Fruit fly (Drosophila melanogaster) whole organism, embryonic: ENCODE measurements around the gene CG17230.

Experiments used
- Adf1 ChIP-seq: fragments of 200-800 bp; sonication (Bioruptor generic); IDR thresholded peaks from 2 replicates; pipeline ENCODE4 v1.3.6; 2022; ENCODE audit warnings: missing biosample characterization, missing genetic modification characterization
- Antp ChIP-seq: fragments of 200-800 bp; sonication (Bioruptor generic); optimal IDR thresholded peaks from 3 replicates; lab custom pipeline; 2016; ENCODE audit warnings: missing biosample characterization, missing genetic modification characterization
- BEAF-32 ChIP-seq: fragments of 200-800 bp; sonication (Bioruptor generic); optimal IDR thresholded peaks from 3 replicates; lab custom pipeline; 2017; ENCODE audit warnings: missing biosample characterization, missing genetic modification characterization, mild to moderate bottlenecking, moderate library complexity, missing genetic modification reagents
- Blimp-1 ChIP-seq: fragments of 200-800 bp; sonication (Bioruptor generic); optimal IDR thresholded peaks from 3 replicates; lab custom pipeline; 2018; ENCODE audit warnings: missing biosample characterization, missing genetic modification characterization, mild to moderate bottlenecking, moderate library complexity, missing genetic modification reagents
- CG10267 ChIP-seq: fragments of 200-800 bp; sonication (Bioruptor generic); optimal IDR thresholded peaks from 2 replicates; lab custom pipeline; 2018; ENCODE audit warnings: missing biosample characterization, mild to moderate bottlenecking, missing genetic modification characterization, moderate library complexity
- CG10543 ChIP-seq: fragments of 200-800 bp; sonication (Bioruptor generic); optimal IDR thresholded peaks from 3 replicates; lab custom pipeline; 2017; ENCODE audit warnings: missing biosample characterization, mild to moderate bottlenecking, missing genetic modification characterization, moderate library complexity
- CG12104 ChIP-seq: fragments of 200-800 bp; sonication (Bioruptor generic); optimal IDR thresholded peaks from 3 replicates; lab custom pipeline; 2016; ENCODE audit warnings: missing biosample characterization, missing genetic modification characterization
- CG12391 ChIP-seq: fragments of 200-800 bp; sonication (Bioruptor generic); optimal IDR thresholded peaks from 3 replicates; lab custom pipeline; 2018; ENCODE audit warnings: missing biosample characterization, mild to moderate bottlenecking, missing genetic modification characterization, moderate library complexity
- CG18619 ChIP-seq: fragments of 200-800 bp; sonication (Bioruptor generic); optimal IDR thresholded peaks from 3 replicates; lab custom pipeline; 2017; ENCODE audit warnings: missing biosample characterization, mild to moderate bottlenecking, missing genetic modification characterization
- CG2129 ChIP-seq: fragments of 200-800 bp; sonication (Bioruptor generic); IDR thresholded peaks from 2 replicates; pipeline ENCODE4 v1.3.6; 2022; ENCODE audit warnings: missing biosample characterization, missing genetic modification characterization; ENCODE audit not compliant: partially characterized antibody
- CG2678 ChIP-seq: fragments of 200-800 bp; sonication (Bioruptor generic); optimal IDR thresholded peaks from 3 replicates; lab custom pipeline; 2019; ENCODE audit warnings: missing biosample characterization, mild to moderate bottlenecking, missing genetic modification characterization, moderate library complexity
- CG2875 ChIP-seq: fragments of 200-800 bp; sonication (Bioruptor generic); optimal IDR thresholded peaks from 2 replicates; lab custom pipeline; 2017; ENCODE audit warnings: missing biosample characterization, mild to moderate bottlenecking, missing genetic modification characterization, missing genetic modification reagents
- CG32767 ChIP-seq: fragments of 200-800 bp; sonication (Bioruptor generic); IDR thresholded peaks from 2 replicates; pipeline ENCODE4 v1.3.6; 2022; ENCODE audit warnings: missing biosample characterization, missing genetic modification characterization
- CG32772 ChIP-seq: fragments of 200-800 bp; sonication (Bioruptor generic); IDR thresholded peaks from 2 replicates; pipeline ENCODE4 v1.3.6; 2022; ENCODE audit warnings: missing biosample characterization, missing genetic modification characterization
- CG33213 ChIP-seq: fragments of 200-800 bp; sonication (Bioruptor generic); optimal IDR thresholded peaks from 3 replicates; lab custom pipeline; 2016; ENCODE audit warnings: missing biosample characterization, missing genetic modification characterization
- CG33557 ChIP-seq: fragments of 200-800 bp; sonication (Bioruptor generic); optimal IDR thresholded peaks from 2 replicates; lab custom pipeline; 2019; ENCODE audit warnings: missing biosample characterization, mild to moderate bottlenecking, missing genetic modification characterization, moderate library complexity
- CG4424 ChIP-seq: fragments of 200-800 bp; sonication (Bioruptor generic); optimal IDR thresholded peaks from 3 replicates; lab custom pipeline; 2016; ENCODE audit warnings: missing biosample characterization, missing genetic modification characterization
- CG5953 ChIP-seq: fragments of 200-800 bp; sonication (Bioruptor generic); IDR thresholded peaks from 2 replicates; pipeline ENCODE4 v1.3.6; 2022; ENCODE audit warnings: missing biosample characterization, missing genetic modification characterization
- CG6175 ChIP-seq: fragments of 200-800 bp; sonication (Bioruptor generic); IDR thresholded peaks from 3 replicates; pipeline ENCODE4 v1.3.6; 2022; ENCODE audit warnings: missing biosample characterization, missing genetic modification characterization
- CG8290 ChIP-seq, 3 experiments: fragments of 200-800 bp; sonication (Bioruptor generic); optimal IDR thresholded peaks; 2 replicates each; lab custom pipeline; 2016 to 2019; ENCODE audit warnings: missing biosample characterization in 3 of 3, missing genetic modification characterization in 3 of 3, mild to moderate bottlenecking in 2 of 3, moderate library complexity in 1 of 3
- CG8478 ChIP-seq: fragments of >200 bp; optimal IDR thresholded peaks from 2 replicates; lab custom pipeline; 2018
- CG9797 ChIP-seq: fragments of 200-800 bp; sonication (Bioruptor generic); optimal IDR thresholded peaks from 3 replicates; lab custom pipeline; 2018; ENCODE audit warnings: missing biosample characterization, mild to moderate bottlenecking, missing genetic modification characterization
- Dbx ChIP-seq: fragments of 200-800 bp; sonication (Bioruptor generic); IDR thresholded peaks from 3 replicates; pipeline ENCODE4 v1.3.6; 2022; ENCODE audit warnings: missing biosample characterization, missing genetic modification characterization
- Doc3 ChIP-seq: fragments of 200-800 bp; sonication (Bioruptor generic); IDR thresholded peaks from 3 replicates; pipeline ENCODE4 v1.3.6; 2022; ENCODE audit warnings: missing biosample characterization, missing genetic modification characterization; ENCODE audit not compliant: partially characterized antibody
- E2f1 ChIP-seq: fragments of 200-800 bp; sonication (Bioruptor generic); IDR thresholded peaks from 2 replicates; pipeline ENCODE4 v1.3.6; 2022; ENCODE audit warnings: missing biosample characterization, missing genetic modification characterization
- E2f2 ChIP-seq: fragments of 200-800 bp; sonication (Bioruptor generic); IDR thresholded peaks from 2 replicates; pipeline ENCODE4 v1.3.6; 2022; ENCODE audit warnings: missing biosample characterization, missing genetic modification characterization
- Eip74EF ChIP-seq, 2 experiments: fragments of 200-800 bp in 1 of 2; fragments of >200 bp in 1 of 2; sonication (Bioruptor generic) in 1 of 2; optimal IDR thresholded peaks; 2 replicates each; lab custom pipeline; 2017 to 2019; ENCODE audit warnings: missing biosample characterization in 2 of 2, missing genetic modification characterization in 2 of 2, mild to moderate bottlenecking in 1 of 2, moderate library complexity in 1 of 2
- Elba2 ChIP-seq: fragments of 200-800 bp; sonication (Bioruptor generic); optimal IDR thresholded peaks from 3 replicates; lab custom pipeline; 2016; ENCODE audit warnings: missing biosample characterization, missing genetic modification characterization
- Kr ChIP-seq: fragments of 200-800 bp; sonication (Bioruptor generic); optimal IDR thresholded peaks from 2 replicates; lab custom pipeline; 2017; ENCODE audit warnings: missing biosample characterization, mild to moderate bottlenecking, missing genetic modification characterization
- NC2β ChIP-seq: fragments of 200-800 bp; sonication (Bioruptor generic); optimal IDR thresholded peaks from 2 replicates; lab custom pipeline; 2016; ENCODE audit warnings: missing biosample characterization, missing genetic modification characterization
- NFAT ChIP-seq: fragments of 200-800 bp; sonication (Bioruptor generic); IDR thresholded peaks from 2 replicates; pipeline ENCODE4 v1.3.6; 2022; ENCODE audit warnings: missing biosample characterization, missing genetic modification characterization
- Ravus ChIP-seq: fragments of 200-800 bp; sonication (Bioruptor generic); IDR thresholded peaks from 2 replicates; pipeline ENCODE4 v1.3.6; 2022; ENCODE audit warnings: missing biosample characterization, missing genetic modification characterization
- Rfx ChIP-seq: fragments of 200-800 bp; sonication (Bioruptor generic); IDR thresholded peaks from 2 replicates; pipeline ENCODE4 v1.3.6; 2022; ENCODE audit warnings: missing biosample characterization, missing genetic modification characterization
- Trl ChIP-seq, 3 experiments: fragments of >200 bp in 2 of 3; fragments of 200-800 bp in 1 of 3; sonication (Bioruptor generic) in 1 of 3; optimal IDR thresholded peaks; 2 replicates in 1 of 3; 3 replicates in 2 of 3; lab custom pipeline; 2016 to 2017; ENCODE audit warnings: missing biosample characterization in 1 of 3, missing genetic modification characterization in 1 of 3
- al ChIP-seq: fragments of 200-800 bp; sonication (Bioruptor generic); IDR thresholded peaks from 2 replicates; pipeline ENCODE4 v1.3.6; 2022; ENCODE audit warnings: missing biosample characterization, missing genetic modification characterization
- croc ChIP-seq: fragments of 200-800 bp; sonication (Bioruptor generic); conservative IDR thresholded peaks from 3 replicates; pipeline ENCODE4 v1.3.6; 2022; ENCODE audit warnings: missing biosample characterization, missing genetic modification characterization
- dati ChIP-seq: fragments of 200-800 bp; sonication (Bioruptor generic); IDR thresholded peaks from 2 replicates; pipeline ENCODE4 v1.3.6; 2022; ENCODE audit warnings: missing biosample characterization, missing genetic modification characterization
- dm ChIP-seq: fragments of 200-800 bp; sonication (Bioruptor generic); optimal IDR thresholded peaks from 3 replicates; lab custom pipeline; 2016; ENCODE audit warnings: missing biosample characterization, missing genetic modification characterization
- fd102C ChIP-seq: fragments of 200-800 bp; sonication (Bioruptor generic); optimal IDR thresholded peaks from 2 replicates; lab custom pipeline; 2018; ENCODE audit warnings: missing biosample characterization, mild to moderate bottlenecking, missing genetic modification characterization, moderate library complexity
- ftz-f1 ChIP-seq: fragments of 200-800 bp; sonication (Bioruptor generic); optimal IDR thresholded peaks from 2 replicates; lab custom pipeline; 2016; ENCODE audit warnings: missing biosample characterization, missing genetic modification characterization
- gem ChIP-seq: fragments of 200-800 bp; sonication (Bioruptor generic); optimal IDR thresholded peaks from 2 replicates; lab custom pipeline; 2019; ENCODE audit warnings: missing biosample characterization, mild to moderate bottlenecking, missing genetic modification characterization, moderate library complexity
- inv ChIP-seq: fragments of 200-800 bp; sonication (Bioruptor generic); IDR thresholded peaks from 2 replicates; pipeline ENCODE4 v1.3.6; 2022; ENCODE audit warnings: missing biosample characterization, missing genetic modification characterization; ENCODE audit not compliant: partially characterized antibody
- ken ChIP-seq: fragments of 200-800 bp; sonication (Bioruptor generic); IDR thresholded peaks from 3 replicates; pipeline ENCODE4 v1.3.6; 2022; ENCODE audit warnings: missing biosample characterization, missing genetic modification characterization
- maf-S ChIP-seq: fragments of 200-800 bp; sonication (Bioruptor generic); optimal IDR thresholded peaks from 2 replicates; lab custom pipeline; 2016; ENCODE audit warnings: missing biosample characterization, missing genetic modification characterization
- nerfin-1 ChIP-seq: fragments of 200-800 bp; sonication (Bioruptor generic); optimal IDR thresholded peaks from 3 replicates; lab custom pipeline; 2019; ENCODE audit warnings: missing biosample characterization, mild to moderate bottlenecking, missing genetic modification characterization, moderate library complexity
- org-1 ChIP-seq: fragments of 200-800 bp; sonication (Bioruptor generic); optimal IDR thresholded peaks from 2 replicates; lab custom pipeline; 2017; ENCODE audit warnings: missing biosample characterization, missing genetic modification characterization
- peb ChIP-seq: fragments of 200-800 bp; sonication (Bioruptor generic); IDR thresholded peaks from 2 replicates; pipeline ENCODE4 v1.3.6; 2022; ENCODE audit warnings: missing biosample characterization, missing genetic modification characterization
- sima ChIP-seq: fragments of 200-800 bp; sonication (Bioruptor generic); optimal IDR thresholded peaks from 2 replicates; lab custom pipeline; 2016; ENCODE audit warnings: missing biosample characterization, missing genetic modification characterization
- twi ChIP-seq: fragments of 200-800 bp; optimal IDR thresholded peaks from 2 replicates; lab custom pipeline; 2019; ENCODE audit warnings: missing biosample characterization, mild to moderate bottlenecking, missing genetic modification characterization, moderate library complexity

Gene CG17230

dm6 chr3R:11435537-11436234, 1.9 kb upstream of the CG17230 start, which contains the start of the genes Exd2 and CG5281 (continued):
- TF ChIP-seq CG8290 (GFP tag; optimal IDR thresholded peaks at IDR 0.05; lab: Kevin White, UChicago) (no peak), CG8290 (tag; optimal IDR thresholded peaks at IDR 0.05; lab: Kevin White, UChicago) (peak in 1 of 2 experiments; percentile 20), inv (GFP tag; lab: Robert Waterston, UW) (no peak), peb (no peak), fd102C (GFP tag; lab: Kevin White, UChicago) (no peak), CG2678 (tag; lab: Kevin White, UChicago) (no peak), Antp (GFP tag; lab: Kevin White, UChicago) (peak; percentile 58), Trl (optimal IDR thresholded peaks at IDR 0.05; lab: Kevin White, UChicago) (no peak), Trl (GFP tag; optimal IDR thresholded peaks at IDR 0.05; lab: Kevin White, UChicago) (peak; percentile 45), Ravus (GFP tag; lab: Robert Waterston, UW) (no peak), Adf1 (GFP tag; lab: Robert Waterston, UW) (no peak), CG5953 (GFP tag; lab: Robert Waterston, UW) (no peak), CG12391 (tag; lab: Kevin White, UChicago) (peak; percentile 70), maf-S (GFP tag; lab: Kevin White, UChicago) (peak; percentile 5), BEAF-32 (GFP tag; lab: Kevin White, UChicago) (peak; percentile 63), dm (GFP tag; lab: Kevin White, UChicago) (peak; percentile 60), dati (GFP tag; lab: Robert Waterston, UW) (no peak), Kr (GFP tag; lab: Kevin White, UChicago) (no peak), CG8478 (lab: Kevin White, UChicago) (no peak), CG33557 (GFP tag; lab: Kevin White, UChicago) (peak; percentile 66), CG2875 (no peak), CG32767 (GFP tag; lab: Robert Waterston, UW) (no peak), Blimp-1 (no peak), E2f1 (GFP tag; lab: Robert Waterston, UW) (no peak), CG4424 (GFP tag; lab: Kevin White, UChicago) (peak; percentile 43), sima (GFP tag; lab: Kevin White, UChicago) (no peak), CG18619 (GFP tag; lab: Kevin White, UChicago) (peak; percentile 30), ftz-f1 (GFP tag; lab: Kevin White, UChicago) (no peak), CG10543 (GFP tag; lab: Kevin White, UChicago) (peak; percentile 59), Elba2 (GFP tag; lab: Kevin White, UChicago) (peak; percentile 20), org-1 (no peak), Eip74EF (GFP tag; optimal IDR thresholded peaks at IDR 0.05; lab: Kevin White, UChicago) (no peak), CG6175 (no peak), Rfx (GFP tag; lab: Robert Waterston, UW) (peak; percentile 43; the same call in 1 of the 2 replicates), CG12104 (GFP tag; lab: Kevin White, UChicago) (no peak), NC2β (GFP tag; lab: Kevin White, UChicago) (peak; percentile 51), CG10267 (tag; lab: Kevin White, UChicago) (peak; percentile 64), ken (GFP tag; lab: Robert Waterston, UW) (0 out of 3 replicates have a peak, but pooled peaks have one; percentile 38), Doc3 (GFP tag; lab: Robert Waterston, UW) (no peak), al (no peak), NFAT (GFP tag; lab: Robert Waterston, UW) (no peak), croc (GFP tag; lab: Robert Waterston, UW) (no peak), nerfin-1 (tag; lab: Kevin White, UChicago) (peak; percentile 48), E2f2 (GFP tag; lab: Robert Waterston, UW) (peak; percentile 54), CG9797 (GFP tag; lab: Kevin White, UChicago) (peak; percentile 36), Dbx (GFP tag; lab: Robert Waterston, UW) (no peak), gem (no peak), CG32772 (GFP tag; lab: Robert Waterston, UW) (no peak; the same call in 1 of the 2 replicates), CG2129 (no peak), twi (tag; lab: Kevin White, UChicago) (peak; percentile 47), CG33213 (peak; percentile 58)
